Worm (Caenorhabditis elegans): Measurements from ENCODE around the gene dnj-5.

ce11 chrII:6890095-6890494 lies 32.0 kb upstream of the dnj-5 start, which contains the start of gene acer-1:
- TF ChIP-seq ama-1 (optimal IDR thresholded peaks at IDR 0.05) = no peak
- TF ChIP-seq sea-1 (GFP tag; conservative IDR thresholded peaks at IDR 0.05) = no peak
- no peak for TF ChIP-seq ets-7 (tag; optimal IDR thresholded peaks at IDR 0.05)
- no peak for TF ChIP-seq flt-1 (GFP tag; IDR thresholded peaks at IDR 0.05)
- TF ChIP-seq tbx-11 (GFP tag; IDR thresholded peaks at IDR 0.05) = no peak
